Fruit fly (Drosophila melanogaster) Kc167 (cell line): ENCODE data around the gene CG12320.

ENCODE experiments used
- Myc ChIP-seq: fragments of >200 bp; optimal IDR thresholded peaks from 2 replicates; lab custom pipeline; 2017; ENCODE audit warnings: missing external identifiers
- Sin3A ChIP-seq: fragments of >200 bp; optimal IDR thresholded peaks from 2 replicates; lab custom pipeline; 2018; ENCODE audit warnings: missing external identifiers
- h ChIP-seq: fragments of >200 bp; optimal IDR thresholded peaks from 3 replicates; lab custom pipeline; 2018; ENCODE audit warnings: missing external identifiers
- insv ChIP-seq: fragments of >200 bp; optimal IDR thresholded peaks from 3 replicates; lab custom pipeline; 2018; ENCODE audit warnings: missing external identifiers
- psq ChIP-seq: fragments of >200 bp; optimal IDR thresholded peaks from 2 replicates; lab custom pipeline; 2017; ENCODE audit warnings: missing external identifiers
- ttk ChIP-seq: sonication (Bioruptor generic); optimal IDR thresholded peaks from 2 replicates; lab custom pipeline; 2017; ENCODE audit warnings: missing external identifiers

DNA sequence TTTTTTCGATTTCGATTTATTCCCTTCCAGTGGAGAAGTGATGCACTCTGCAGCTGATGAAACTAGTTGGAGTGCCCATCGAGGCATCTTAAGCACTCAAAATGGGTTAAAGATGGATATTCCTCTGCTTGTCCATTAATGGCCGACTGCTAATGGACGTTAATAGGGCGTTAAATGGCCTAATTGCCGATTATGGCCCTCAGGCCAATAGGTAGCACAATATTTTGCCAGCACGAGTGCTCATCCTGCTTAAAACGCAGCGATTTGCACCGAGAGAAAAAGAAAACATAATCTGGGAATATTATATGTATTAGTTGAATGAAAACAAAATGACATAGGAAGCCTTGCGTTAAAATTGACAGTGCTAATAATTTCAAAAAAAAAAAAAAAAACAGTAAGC lies 44.1 kb downstream of the CG12320 start, which contains the start of gene CG44158:
- no peak for TF ChIP-seq h
- TF ChIP-seq Myc (lab: Kevin White, UChicago) = no peak
- TF ChIP-seq psq = no peak
- TF ChIP-seq insv (lab: Kevin White, UChicago) = no peak
- TF ChIP-seq ttk (lab: Kevin White, UChicago) = no peak
- no peak for TF ChIP-seq Sin3A (lab: Kevin White, UChicago)
